ENCODE assay signal across 1 fruit fly cellular context in the genomic region with DNA sequence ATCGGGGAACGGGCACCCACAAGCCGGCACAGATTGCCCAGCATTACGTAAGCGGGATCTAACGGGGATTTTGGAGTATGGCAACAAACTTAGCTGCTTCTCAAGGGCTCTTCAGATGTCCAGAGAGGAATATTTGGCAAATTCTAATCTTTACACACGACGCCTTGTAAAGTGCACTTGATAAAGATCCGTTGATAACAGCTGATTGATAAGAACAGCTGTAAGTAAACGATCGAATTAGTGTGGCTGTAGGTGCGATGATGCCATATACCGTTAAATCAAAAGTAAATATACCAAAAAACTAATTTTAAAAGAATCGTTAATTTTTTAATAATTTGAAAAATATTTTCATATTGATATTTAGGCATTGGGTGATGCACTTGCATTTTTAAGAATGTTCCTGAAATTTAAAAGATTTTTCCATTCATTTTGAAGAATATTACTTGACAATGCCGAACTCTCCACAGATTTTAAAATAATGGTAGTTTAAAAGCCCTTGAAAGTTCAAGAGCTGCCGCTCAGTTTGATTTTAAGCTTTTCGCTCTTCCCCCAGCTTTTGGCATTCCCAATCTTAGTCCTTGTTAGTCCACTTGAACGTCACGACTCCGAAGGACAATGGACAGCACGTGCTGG.
TF ChIP-seq lines count a peak whose summit lies in the region.

A gene (minus strand): TSS at position 219 of the 633 bp plus-strand sequence.
A gene (plus strand): TSS at position 574 of the 633 bp plus-strand sequence.

TF ChIP-seq in whole organism, embryonic, 481 proteins besides CTCF, POLR2A, EP300 and RAD21 (continued from another document):
- TF ChIP-seq CG14965 (GFP tag; optimal IDR thresholded peaks at IDR 0.05; lab: Kevin White, UChicago; ENCODE audit: borderline replicate concordance) (no peak), HLH54F (GFP tag; optimal IDR thresholded peaks at IDR 0.05; lab: Kevin White, UChicago) (no peak), unc-4 (GFP tag; IDR thresholded peaks at IDR 0.05; lab: Robert Waterston, UW; ENCODE audit: partially characterized antibody) (0 out of 2 replicates have a peak, but pooled peaks have one; percentile 22), crp (GFP tag; optimal IDR thresholded peaks at IDR 0.05; lab: Kevin White, UChicago) (peak; percentile 51 to 92), trem (tag; optimal IDR thresholded peaks at IDR 0.05; lab: Kevin White, UChicago) (peak; percentile 23), HLHmδ (GFP tag; optimal IDR thresholded peaks at IDR 0.05; lab: Kevin White, UChicago) (no peak), CoRest (tag; optimal IDR thresholded peaks at IDR 0.05; lab: Kevin White, UChicago) (peak; percentile 6), CG12744 (GFP tag; optimal IDR thresholded peaks at IDR 0.05; lab: Kevin White, UChicago) (no peak), Dp (GFP tag; optimal IDR thresholded peaks at IDR 0.05; lab: Kevin White, UChicago) (peak; percentile 60), jing (GFP tag; optimal IDR thresholded peaks at IDR 0.05; lab: Kevin White, UChicago) (no peak), Pdp1 (GFP tag; optimal IDR thresholded peaks at IDR 0.05; lab: Kevin White, UChicago) (peak in 1 of 2 experiments; percentile 78), CG9797 (GFP tag; optimal IDR thresholded peaks at IDR 0.05; lab: Kevin White, UChicago) (peak; percentile 74), CG1603 (tag; optimal IDR thresholded peaks at IDR 0.05; lab: Kevin White, UChicago) (peak; percentile 27), Dll (GFP tag; IDR thresholded peaks at IDR 0.05; lab: Robert Waterston, UW; ENCODE audit: partially characterized antibody) (peak; percentile 45; the same call in 1 of the 4 replicates), Taf1 (GFP tag; IDR thresholded peaks at IDR 0.05; lab: Robert Waterston, UW) (no peak), Myb (GFP tag; optimal IDR thresholded peaks at IDR 0.05; lab: Kevin White, UChicago) (peak; percentile 53), CG34422 (GFP tag; IDR thresholded peaks at IDR 0.05; lab: Robert Waterston, UW) (peak; percentile 6; the same call in 1 of the 3 replicates), CG30403 (GFP tag; optimal IDR thresholded peaks at IDR 0.05; lab: Kevin White, UChicago) (no peak), wdn (GFP tag; IDR thresholded peaks at IDR 0.05; lab: Robert Waterston, UW) (no peak), tap (tag; optimal IDR thresholded peaks at IDR 0.05; lab: Kevin White, UChicago) (no peak), btn (GFP tag; optimal IDR thresholded peaks at IDR 0.05; lab: Kevin White, UChicago) (no peak), CG7556 (GFP tag; optimal IDR thresholded peaks at IDR 0.05; lab: Kevin White, UChicago) (no peak), grn (GFP tag; optimal IDR thresholded peaks at IDR 0.05; lab: Kevin White, UChicago) (peak; percentile 92), NK7.1 (GFP tag; optimal IDR thresholded peaks at IDR 0.05; lab: Kevin White, UChicago) (no peak), prd (optimal IDR thresholded peaks at IDR 0.05; lab: Kevin White, UChicago) (no peak), prd (GFP tag; IDR thresholded peaks at IDR 0.05; lab: Robert Waterston, UW) (no peak), CG9437 (GFP tag; optimal IDR thresholded peaks at IDR 0.05; lab: Kevin White, UChicago) (no peak), CG14050 (GFP tag; IDR thresholded peaks at IDR 0.05; lab: Robert Waterston, UW) (no peak), eyg (GFP tag; optimal IDR thresholded peaks at IDR 0.05; lab: Kevin White, UChicago) (no peak), dm (GFP tag; optimal IDR thresholded peaks at IDR 0.05; lab: Kevin White, UChicago) (no peak), CG34224 (GFP tag; IDR thresholded peaks at IDR 0.05; lab: Robert Waterston, UW; ENCODE audit: partially characterized antibody) (peak; percentile 35; the same call in 1 of the 3 replicates), CG7928 (GFP tag; optimal IDR thresholded peaks at IDR 0.05; lab: Kevin White, UChicago) (no peak), sna (GFP tag; IDR thresholded peaks at IDR 0.05; lab: Robert Waterston, UW; ENCODE audit: partially characterized antibody) (0 out of 2 replicates have a peak, but pooled peaks have one; percentile 17), amos (GFP tag; IDR thresholded peaks at IDR 0.05; lab: Robert Waterston, UW; ENCODE audit: partially characterized antibody) (no peak), CG15601 (tag; optimal IDR thresholded peaks at IDR 0.05; lab: Kevin White, UChicago) (no peak), pho (GFP tag; optimal IDR thresholded peaks at IDR 0.05; lab: Kevin White, UChicago) (no peak), H2.0 (GFP tag; IDR thresholded peaks at IDR 0.05; lab: Robert Waterston, UW) (no peak), MBD-R2 (GFP tag; IDR thresholded peaks at IDR 0.05; lab: Robert Waterston, UW) (peak; percentile 74), CG10565 (GFP tag; optimal IDR thresholded peaks at IDR 0.05; lab: Kevin White, UChicago) (no peak), CG14667 (GFP tag; IDR thresholded peaks at IDR 0.05; lab: Robert Waterston, UW) (no peak), lab (GFP tag; optimal IDR thresholded peaks at IDR 0.05; lab: Kevin White, UChicago) (no peak), HLH4C (GFP tag; IDR thresholded peaks at IDR 0.05; lab: Robert Waterston, UW; ENCODE audit: partially characterized antibody) (no peak), CG6854 (GFP tag; optimal IDR thresholded peaks at IDR 0.05; lab: Kevin White, UChicago) (no peak)
